Worm (Caenorhabditis elegans): Measurements from ENCODE around the gene T05H10.8.
A peak's percentile ranks its signal among the peaks of the same experiment; 100 is the strongest.

The T05H10.8 gene

ce11 chrII:8039416-8039815, 19.5 kb upstream of the T05H10.8 start, which contains the start of the genes ubh-4 and algn-6:
TSS of gene ubh-4 (minus strand) at chrII:8039597.
TSS of gene algn-6 (plus strand) at chrII:8039802.
- TF ChIP-seq tra-4 (tag; optimal IDR thresholded peaks at IDR 0.05) = no peak
- 0 out of 2 replicates have a peak, but pooled peaks have one; percentile 7 for TF ChIP-seq tbx-37 (GFP tag; conservative IDR thresholded peaks at IDR 0.05)
- TF ChIP-seq aly-1 (tag; optimal IDR thresholded peaks at IDR 0.05) = no peak

ce11 chrII:8041642-8042041, 17.2 kb upstream of the T05H10.8 start:
- no peak for TF ChIP-seq hmbx-1 (tag; optimal IDR thresholded peaks at IDR 0.05)
- no peak for TF ChIP-seq hmg-4 (GFP tag; optimal IDR thresholded peaks at IDR 0.05)
- TF ChIP-seq tbx-37 (GFP tag; conservative IDR thresholded peaks at IDR 0.05) = no peak

ce11 chrII:8042289-8042688, 16.6 kb upstream of the T05H10.8 start, which contains the start of gene T05H10.1:
TSS of gene T05H10.1 (plus strand) at chrII:8042589.
- TF ChIP-seq hnd-1 (tag; optimal IDR thresholded peaks at IDR 0.05) = no peak
- no peak for TF ChIP-seq tbx-37 (GFP tag; conservative IDR thresholded peaks at IDR 0.05)
- TF ChIP-seq ets-7 (tag; optimal IDR thresholded peaks at IDR 0.05) = no peak

ce11 chrII:8047264-8047663, 11.6 kb upstream of the T05H10.8 start, which contains the start of gene apn-1:
TSS of gene apn-1 (plus strand) at chrII:8047564.
- TF ChIP-seq pes-1 (GFP tag; IDR thresholded peaks at IDR 0.05) (no peak), hnd-1 (tag; optimal IDR thresholded peaks at IDR 0.05) (no peak)

ce11 chrII:8050477-8050876, 8.4 kb upstream of the T05H10.8 start, which contains the start of gene mtre-1:
TSS of gene mtre-1 (minus strand) at chrII:8050577.
- TF ChIP-seq aly-1 (tag; optimal IDR thresholded peaks at IDR 0.05) (no peak), hnd-1 (tag; optimal IDR thresholded peaks at IDR 0.05) (no peak), ets-7 (tag; optimal IDR thresholded peaks at IDR 0.05) (no peak), sea-1 (GFP tag; conservative IDR thresholded peaks at IDR 0.05) (no peak), ama-1 (optimal IDR thresholded peaks at IDR 0.05) (no peak), ceh-36 (tag; optimal IDR thresholded peaks at IDR 0.05) (no peak), tbx-37 (GFP tag; conservative IDR thresholded peaks at IDR 0.05) (no peak), scrt-1 (GFP tag; IDR thresholded peaks at IDR 0.05) (no peak), F13C5.2 (tag; optimal IDR thresholded peaks at IDR 0.05) (no peak), pes-1 (GFP tag; IDR thresholded peaks at IDR 0.05) (no peak), hmbx-1 (tag; optimal IDR thresholded peaks at IDR 0.05) (no peak), tbx-11 (GFP tag; IDR thresholded peaks at IDR 0.05) (no peak)

ce11 chrII:8051330-8051729, 7.5 kb upstream of the T05H10.8 start:
- TF ChIP-seq ceh-36 (tag; optimal IDR thresholded peaks at IDR 0.05) (no peak), tbx-11 (GFP tag; IDR thresholded peaks at IDR 0.05) (no peak), flt-1 (GFP tag; IDR thresholded peaks at IDR 0.05) (no peak)

- TF ChIP-seq pes-1 (GFP tag; IDR thresholded peaks at IDR 0.05) = no peak
- TF ChIP-seq ceh-13 (GFP tag; optimal IDR thresholded peaks at IDR 0.05) = no peak
Measured at ce11 chrII:8052172-8052571, 6.7 kb upstream of the T05H10.8 start.

ce11 chrII:8052850-8053249, 6.0 kb upstream of the T05H10.8 start, which contains the start of gene T05H10.4:
TSS of gene T05H10.4 (plus strand) at chrII:8053150.
- no peak for TF ChIP-seq hnd-1 (tag; optimal IDR thresholded peaks at IDR 0.05)
- no peak for TF ChIP-seq ets-7 (tag; optimal IDR thresholded peaks at IDR 0.05)
- no peak for TF ChIP-seq pes-1 (GFP tag; IDR thresholded peaks at IDR 0.05)
- TF ChIP-seq tbx-11 (GFP tag; IDR thresholded peaks at IDR 0.05) = no peak
- no peak for TF ChIP-seq aly-1 (tag; optimal IDR thresholded peaks at IDR 0.05)
- TF ChIP-seq scrt-1 (GFP tag; IDR thresholded peaks at IDR 0.05) = no peak
- no peak for TF ChIP-seq F13C5.2 (tag; optimal IDR thresholded peaks at IDR 0.05)
- TF ChIP-seq ceh-36 (tag; optimal IDR thresholded peaks at IDR 0.05) = no peak
- no peak for TF ChIP-seq hmbx-1 (tag; optimal IDR thresholded peaks at IDR 0.05)
- no peak for TF ChIP-seq tbx-37 (GFP tag; conservative IDR thresholded peaks at IDR 0.05)
- TF ChIP-seq B0310.2 (tag; optimal IDR thresholded peaks at IDR 0.05) = no peak
- no peak for TF ChIP-seq flt-1 (GFP tag; IDR thresholded peaks at IDR 0.05)

- no peak for TF ChIP-seq tra-4 (tag; optimal IDR thresholded peaks at IDR 0.05)
Measured at ce11 chrII:8057911-8058310, 958 bp upstream of the T05H10.8 start.

ce11 chrII:8059532-8059931, 663 bp downstream of the T05H10.8 start:
- TF ChIP-seq pes-1 (GFP tag; IDR thresholded peaks at IDR 0.05) (no peak), scrt-1 (GFP tag; IDR thresholded peaks at IDR 0.05) (no peak)

ce11 chrII:8062334-8062791, 3.5 kb downstream of the T05H10.8 start, which contains the start of gene ufd-2:
TSS of gene ufd-2 (plus strand) at chrII:8062741.
- TF ChIP-seq B0310.2 (tag; optimal IDR thresholded peaks at IDR 0.05) = no peak
- TF ChIP-seq ceh-36 (tag; optimal IDR thresholded peaks at IDR 0.05) = no peak
- TF ChIP-seq ets-7 (tag; optimal IDR thresholded peaks at IDR 0.05) = peak; percentile 14
- no peak for TF ChIP-seq hmg-4 (GFP tag; optimal IDR thresholded peaks at IDR 0.05)
- TF ChIP-seq tbx-37 (GFP tag; conservative IDR thresholded peaks at IDR 0.05) = no peak
- no peak for TF ChIP-seq sea-1 (GFP tag; conservative IDR thresholded peaks at IDR 0.05)
- TF ChIP-seq scrt-1 (GFP tag; IDR thresholded peaks at IDR 0.05) = 0 out of 2 replicates have a peak, but pooled peaks have one; percentile 23
- no peak for TF ChIP-seq flt-1 (GFP tag; IDR thresholded peaks at IDR 0.05)
- TF ChIP-seq aly-1 (tag; optimal IDR thresholded peaks at IDR 0.05) = no peak
- TF ChIP-seq ceh-13 (GFP tag; optimal IDR thresholded peaks at IDR 0.05) = no peak
